In the genomic region with DNA sequence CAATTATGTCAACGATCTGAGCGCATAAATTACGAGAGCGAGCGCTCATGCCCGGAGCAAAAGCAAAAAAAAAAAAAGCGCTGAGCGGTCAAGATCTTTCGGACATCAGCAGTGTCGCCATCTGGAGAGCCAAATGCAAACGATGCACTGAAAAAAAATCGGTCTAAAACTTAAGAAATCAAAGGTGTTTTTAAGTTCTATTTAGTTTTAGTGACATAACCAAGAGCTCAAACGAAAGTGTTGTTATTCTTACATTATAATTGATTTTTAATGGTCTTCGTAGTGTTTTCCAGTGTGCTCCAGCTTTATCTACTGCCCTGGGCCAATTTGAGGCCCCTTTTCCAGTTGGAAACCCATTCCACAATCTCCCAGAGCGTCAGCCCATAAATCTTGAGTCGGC, we compare ENCODE assay signal across 5 fruit fly cellular contexts.
TF ChIP-seq lines count a peak whose summit lies in the region.

No protein-coding gene starts in this region.

- TF ChIP-seq CTCF in S2 (optimal IDR thresholded peaks at IDR 0.05; lab: Kevin White, UChicago): peak; percentile 45
- peak; percentile 71 for TF ChIP-seq CTCF in whole organism, embryonic (GFP tag; optimal IDR thresholded peaks at IDR 0.05; lab: Kevin White, UChicago)

TF ChIP-seq in whole organism, embryonic, 481 proteins besides CTCF, POLR2A, EP300 and RAD21 (continues in another document):
- TF ChIP-seq bab2 (GFP tag; optimal IDR thresholded peaks at IDR 0.05; lab: Kevin White, UChicago) (peak; percentile 9), repo (GFP tag; optimal IDR thresholded peaks at IDR 0.05; lab: Kevin White, UChicago) (no peak), CG9437 (GFP tag; optimal IDR thresholded peaks at IDR 0.05; lab: Kevin White, UChicago) (no peak), HLH4C (GFP tag; IDR thresholded peaks at IDR 0.05; lab: Robert Waterston, UW; ENCODE audit: partially characterized antibody) (no peak), Drgx (GFP tag; IDR thresholded peaks at IDR 0.05; lab: Robert Waterston, UW) (peak; percentile 44), kah (GFP tag; optimal IDR thresholded peaks at IDR 0.05; lab: Kevin White, UChicago) (no peak), Nf-YA (GFP tag; IDR thresholded peaks at IDR 0.05; lab: Robert Waterston, UW) (no peak), CoRest (tag; optimal IDR thresholded peaks at IDR 0.05; lab: Kevin White, UChicago) (no peak), CG11504 (tag; optimal IDR thresholded peaks at IDR 0.05; lab: Kevin White, UChicago) (peak; percentile 25), chn (GFP tag; optimal IDR thresholded peaks at IDR 0.05; lab: Kevin White, UChicago) (peak; percentile 12), CG13775 (GFP tag; optimal IDR thresholded peaks at IDR 0.05; lab: Kevin White, UChicago) (peak; percentile 5), CG9727 (GFP tag; optimal IDR thresholded peaks at IDR 0.05; lab: Kevin White, UChicago) (peak; percentile 16), gcm2 (GFP tag; optimal IDR thresholded peaks at IDR 0.05; lab: Kevin White, UChicago) (no peak), CHES-1-like (GFP tag; optimal IDR thresholded peaks at IDR 0.05; lab: Kevin White, UChicago) (no peak), rib (GFP tag; IDR thresholded peaks at IDR 0.05; lab: Robert Waterston, UW) (no peak), Ssrp (tag; optimal IDR thresholded peaks at IDR 0.05; lab: Kevin White, UChicago) (peak; percentile 5), nmo (GFP tag; optimal IDR thresholded peaks at IDR 0.05; lab: Kevin White, UChicago) (peak; percentile 4), dmrt11E (tag; optimal IDR thresholded peaks at IDR 0.05; lab: Kevin White, UChicago) (peak; percentile 2), Camta (GFP tag; optimal IDR thresholded peaks at IDR 0.05; lab: Kevin White, UChicago) (peak; percentile 34), dm (GFP tag; optimal IDR thresholded peaks at IDR 0.05; lab: Kevin White, UChicago) (no peak), CG10979 (tag; optimal IDR thresholded peaks at IDR 0.05; lab: Kevin White, UChicago) (peak; percentile 43), tap (tag; optimal IDR thresholded peaks at IDR 0.05; lab: Kevin White, UChicago) (no peak)

TF ChIP-seq in whole organism, prepupa, 60 proteins besides CTCF, POLR2A, EP300 and RAD21 (continues in another document):
- TF ChIP-seq CG11902 (GFP tag; optimal IDR thresholded peaks at IDR 0.05; lab: Kevin White, UChicago) (no peak), Lpt (GFP tag; optimal IDR thresholded peaks at IDR 0.05; lab: Kevin White, UChicago) (peak; percentile 43), eg (GFP tag; IDR thresholded peaks at IDR 0.05; lab: Robert Waterston, UW) (peak; percentile 68; the same call in 2 of the 3 replicates), CG8319 (GFP tag; optimal IDR thresholded peaks at IDR 0.05; lab: Kevin White, UChicago) (peak; percentile 6), Sox14 (GFP tag; optimal IDR thresholded peaks at IDR 0.05; lab: Kevin White, UChicago) (peak; percentile 38), svp (GFP tag; lab: Kevin White, UChicago) (peak; percentile 74), CG6808 (GFP tag; optimal IDR thresholded peaks at IDR 0.05; lab: Kevin White, UChicago) (peak; percentile 46), salr (GFP tag; optimal IDR thresholded peaks at IDR 0.05; lab: Kevin White, UChicago) (no peak), fd59A (GFP tag; optimal IDR thresholded peaks at IDR 0.05; lab: Kevin White, UChicago) (peak; percentile 10), CG6163 (GFP tag; IDR thresholded peaks at IDR 0.05; lab: Robert Waterston, UW) (peak; percentile 82), CG3919 (GFP tag; optimal IDR thresholded peaks at IDR 0.05; lab: Kevin White, UChicago) (peak; percentile 59), Gug (GFP tag; IDR thresholded peaks at IDR 0.05; lab: Robert Waterston, UW) (peak; percentile 59), fkh (GFP tag; optimal IDR thresholded peaks at IDR 0.05; lab: Kevin White, UChicago) (no peak), CG8632 (GFP tag; optimal IDR thresholded peaks at IDR 0.05; lab: Kevin White, UChicago) (no peak), CG15336 (GFP tag; IDR thresholded peaks at IDR 0.05; lab: Robert Waterston, UW) (peak; percentile 56), OdsH (GFP tag; optimal IDR thresholded peaks at IDR 0.05; lab: Kevin White, UChicago) (peak; percentile 50), CG11294 (GFP tag; IDR thresholded peaks at IDR 0.05; lab: Robert Waterston, UW) (peak; percentile 12; the same call in 1 of the 2 replicates), Eip75B (GFP tag; optimal IDR thresholded peaks at IDR 0.05; lab: Kevin White, UChicago) (peak; percentile 48), net (GFP tag; optimal IDR thresholded peaks at IDR 0.05; lab: Kevin White, UChicago) (peak; percentile 31), Eip78C (GFP tag; lab: Kevin White, UChicago) (peak; percentile 83), CG4318 (GFP tag; optimal IDR thresholded peaks at IDR 0.05; lab: Kevin White, UChicago) (no peak), Sox15 (GFP tag; optimal IDR thresholded peaks at IDR 0.05; lab: Kevin White, UChicago) (no peak)

TF ChIP-seq in whole organism, pupa, 21 proteins besides CTCF, POLR2A, EP300 and RAD21:
- TF ChIP-seq EcR (GFP tag; optimal IDR thresholded peaks at IDR 0.05; lab: Kevin White, UChicago) (no peak), CG12605 (GFP tag; IDR thresholded peaks at IDR 0.05; lab: Robert Waterston, UW) (peak; percentile 34; the same call in 1 of the 2 replicates), CG14655 (GFP tag; optimal IDR thresholded peaks at IDR 0.05; lab: Kevin White, UChicago) (peak; percentile 67), CG8159 (tag; optimal IDR thresholded peaks at IDR 0.05; lab: Kevin White, UChicago) (peak; percentile 51), CG4496 (GFP tag; IDR thresholded peaks at IDR 0.05; lab: Robert Waterston, UW) (peak; percentile 66; the same call in 1 of the 3 replicates), CG34367 (tag; optimal IDR thresholded peaks at IDR 0.05; lab: Kevin White, UChicago) (peak; percentile 49), CG9948 (tag; optimal IDR thresholded peaks at IDR 0.05; lab: Kevin White, UChicago) (peak; percentile 47), Snoo (tag; optimal IDR thresholded peaks at IDR 0.05; lab: Kevin White, UChicago) (peak; percentile 12), Pif1B (GFP tag; optimal IDR thresholded peaks at IDR 0.05; lab: Kevin White, UChicago) (peak; percentile 34), Ets98B (GFP tag; IDR thresholded peaks at IDR 0.05; lab: Robert Waterston, UW) (0 out of 2 replicates have a peak, but pooled peaks have one; percentile 38), Pif1A (GFP tag; optimal IDR thresholded peaks at IDR 0.05; lab: Kevin White, UChicago) (peak; percentile 42), CG10348 (GFP tag; IDR thresholded peaks at IDR 0.05; lab: Robert Waterston, UW) (no peak), fd96Ca (GFP tag; IDR thresholded peaks at IDR 0.05; lab: Robert Waterston, UW) (peak; percentile 54; the same call in 2 of the 3 replicates), rn (GFP tag; IDR thresholded peaks at IDR 0.05; lab: Robert Waterston, UW) (no peak), CG32121 (GFP tag; IDR thresholded peaks at IDR 0.05; lab: Robert Waterston, UW) (peak; percentile 12; the same call in 1 of the 2 replicates), CG15710 (tag; optimal IDR thresholded peaks at IDR 0.05; lab: Kevin White, UChicago) (peak; percentile 43), CG17806 (tag; optimal IDR thresholded peaks at IDR 0.05; lab: Kevin White, UChicago) (peak; percentile 63), CG13204 (GFP tag; optimal IDR thresholded peaks at IDR 0.05; lab: Kevin White, UChicago) (no peak), CG8301 (tag; optimal IDR thresholded peaks at IDR 0.05; lab: Kevin White, UChicago) (peak; percentile 25), gl (tag; optimal IDR thresholded peaks at IDR 0.05; lab: Kevin White, UChicago) (no peak), D1 (tag; optimal IDR thresholded peaks at IDR 0.05; lab: Kevin White, UChicago) (no peak)
TF ChIP-seq in whole organism, pupa: peak in this region for 15.

TF ChIP-seq in whole organism, wandering third instar larva, 38 proteins besides CTCF, POLR2A, EP300 and RAD21 (continues in another document):
- no peak for TF ChIP-seq Jra (GFP tag; optimal IDR thresholded peaks at IDR 0.05; lab: Kevin White, UChicago)
- no peak for TF ChIP-seq Vsx2 (GFP tag; optimal IDR thresholded peaks at IDR 0.05; lab: Kevin White, UChicago; ENCODE audit: partially characterized antibody)
- TF ChIP-seq lola (GFP tag; optimal IDR thresholded peaks at IDR 0.05; lab: Kevin White, UChicago): no peak
- TF ChIP-seq ey (GFP tag; optimal IDR thresholded peaks at IDR 0.05; lab: Kevin White, UChicago): no peak
- no peak for TF ChIP-seq HLH106 (tag; optimal IDR thresholded peaks at IDR 0.05; lab: Kevin White, UChicago)
- TF ChIP-seq sage (GFP tag; optimal IDR thresholded peaks at IDR 0.05; lab: Kevin White, UChicago): no peak
- TF ChIP-seq h (GFP tag; optimal IDR thresholded peaks at IDR 0.05; lab: Kevin White, UChicago): peak; percentile 41
- TF ChIP-seq woc (GFP tag; optimal IDR thresholded peaks at IDR 0.05; lab: Kevin White, UChicago): no peak
- no peak for TF ChIP-seq sv (GFP tag; optimal IDR thresholded peaks at IDR 0.05; lab: Kevin White, UChicago)
- TF ChIP-seq tai (GFP tag; optimal IDR thresholded peaks at IDR 0.05; lab: Kevin White, UChicago): no peak
- TF ChIP-seq dmrt93B (GFP tag; optimal IDR thresholded peaks at IDR 0.05; lab: Kevin White, UChicago): no peak
- no peak for TF ChIP-seq Rel (GFP tag; optimal IDR thresholded peaks at IDR 0.05; lab: Kevin White, UChicago)
- TF ChIP-seq Rel (tag; optimal IDR thresholded peaks at IDR 0.05; lab: Kevin White, UChicago): no peak
- no peak for TF ChIP-seq psq (GFP tag; optimal IDR thresholded peaks at IDR 0.05; lab: Kevin White, UChicago)
- no peak for TF ChIP-seq jim (GFP tag; optimal IDR thresholded peaks at IDR 0.05; lab: Kevin White, UChicago)
- TF ChIP-seq Dif (GFP tag; optimal IDR thresholded peaks at IDR 0.05; lab: Kevin White, UChicago; ENCODE audit: partially characterized antibody): no peak
- no peak for TF ChIP-seq brk (GFP tag; optimal IDR thresholded peaks at IDR 0.05; lab: Kevin White, UChicago)
- TF ChIP-seq usp (GFP tag; optimal IDR thresholded peaks at IDR 0.05; lab: Kevin White, UChicago): no peak
- peak; percentile 13 for TF ChIP-seq fru (GFP tag; optimal IDR thresholded peaks at IDR 0.05; lab: Kevin White, UChicago)
- TF ChIP-seq CG9705 (GFP tag; optimal IDR thresholded peaks at IDR 0.05; lab: Kevin White, UChicago): no peak
- no peak for TF ChIP-seq pan (optimal IDR thresholded peaks at IDR 0.05; lab: Kevin White, UChicago)
- TF ChIP-seq rgr (GFP tag; optimal IDR thresholded peaks at IDR 0.05; lab: Kevin White, UChicago): peak; percentile 0
- no peak for TF ChIP-seq Mio (GFP tag; optimal IDR thresholded peaks at IDR 0.05; lab: Kevin White, UChicago)
- no peak for TF ChIP-seq N (GFP tag; optimal IDR thresholded peaks at IDR 0.05; lab: Kevin White, UChicago)
- peak; percentile 14 for TF ChIP-seq Hnf4 (GFP tag; optimal IDR thresholded peaks at IDR 0.05; lab: Kevin White, UChicago)
- peak; percentile 9 for TF ChIP-seq br (GFP tag; optimal IDR thresholded peaks at IDR 0.05; lab: Kevin White, UChicago)
- TF ChIP-seq foxo (GFP tag; optimal IDR thresholded peaks at IDR 0.05; lab: Kevin White, UChicago): peak in 1 of 2 experiments; percentile 32
- TF ChIP-seq Sp1 (GFP tag; optimal IDR thresholded peaks at IDR 0.05; lab: Kevin White, UChicago): no peak
- no peak for TF ChIP-seq CG32264 (GFP tag; optimal IDR thresholded peaks at IDR 0.05; lab: Kevin White, UChicago)
